Fruit fly (Drosophila melanogaster) whole organism, embryonic: ENCODE results near the gene FASN2.

ENCODE experiments used
- Aef1 ChIP-seq: fragments of 200-800 bp; sonication (Bioruptor generic); IDR thresholded peaks from 3 replicates; pipeline ENCODE4 v1.3.6; 2022; ENCODE audit warnings: missing biosample characterization, missing genetic modification characterization
- C15 ChIP-seq: fragments of 200-800 bp; sonication (Bioruptor generic); IDR thresholded peaks from 3 replicates; pipeline ENCODE4 v1.3.6; 2022; ENCODE audit warnings: missing biosample characterization, missing genetic modification characterization
- CG10462 ChIP-seq: fragments of 200-800 bp; sonication (Bioruptor generic); optimal IDR thresholded peaks from 2 replicates; lab custom pipeline; 2016; ENCODE audit warnings: missing biosample characterization, missing genetic modification characterization
- CG11560 ChIP-seq: fragments of 200-800 bp; sonication (Bioruptor generic); IDR thresholded peaks from 3 replicates; pipeline ENCODE4 v1.3.6; 2022; ENCODE audit warnings: missing biosample characterization, missing genetic modification characterization
- CG12155 ChIP-seq: fragments of 200-800 bp; sonication (Bioruptor generic); optimal IDR thresholded peaks from 3 replicates; lab custom pipeline; 2016; ENCODE audit warnings: missing biosample characterization, missing genetic modification characterization
- CG12659 ChIP-seq: fragments of 200-800 bp; sonication (Bioruptor generic); optimal IDR thresholded peaks from 3 replicates; lab custom pipeline; 2017; ENCODE audit warnings: mild to moderate bottlenecking, missing biosample characterization, missing genetic modification reagents, missing genetic modification characterization
- CG13296 ChIP-seq: fragments of 200-800 bp; sonication (Bioruptor generic); optimal IDR thresholded peaks from 3 replicates; lab custom pipeline; 2018; ENCODE audit warnings: missing biosample characterization, mild to moderate bottlenecking, missing genetic modification characterization
- CG13624 ChIP-seq: fragments of 200-800 bp; sonication (Bioruptor generic); optimal IDR thresholded peaks from 2 replicates; lab custom pipeline; 2016; ENCODE audit warnings: missing biosample characterization, missing genetic modification characterization
- CG13894 ChIP-seq: fragments of 200-800 bp; sonication (Bioruptor generic); optimal IDR thresholded peaks from 3 replicates; lab custom pipeline; 2018; ENCODE audit warnings: missing biosample characterization, mild to moderate bottlenecking, missing genetic modification characterization, moderate library complexity
- CG14710 ChIP-seq: fragments of 200-800 bp; sonication (Bioruptor generic); optimal IDR thresholded peaks from 3 replicates; lab custom pipeline; 2019; ENCODE audit warnings: missing biosample characterization, mild to moderate bottlenecking, missing genetic modification characterization, moderate library complexity
- CG1647 ChIP-seq: fragments of 200-800 bp; sonication (Bioruptor generic); optimal IDR thresholded peaks from 3 replicates; lab custom pipeline; 2016; ENCODE audit warnings: missing biosample characterization, missing genetic modification characterization
- CG16813 ChIP-seq: fragments of 200-800 bp; sonication (Bioruptor generic); IDR thresholded peaks from 3 replicates; pipeline ENCODE4 v1.3.6; 2022; ENCODE audit warnings: missing biosample characterization, missing genetic modification characterization; ENCODE audit not compliant: partially characterized antibody
- CG18599 ChIP-seq: fragments of 200-800 bp; sonication (Bioruptor generic); optimal IDR thresholded peaks from 3 replicates; lab custom pipeline; 2017; ENCODE audit warnings: missing biosample characterization, missing genetic modification characterization, mild to moderate bottlenecking, moderate library complexity, missing genetic modification reagents
- CG2116 ChIP-seq: fragments of 200-800 bp; sonication (Bioruptor generic); optimal IDR thresholded peaks from 3 replicates; lab custom pipeline; 2018; ENCODE audit warnings: missing biosample characterization, mild to moderate bottlenecking, missing genetic modification characterization
- CG2120 ChIP-seq: fragments of 200-800 bp; sonication (Bioruptor generic); optimal IDR thresholded peaks from 3 replicates; lab custom pipeline; 2016; ENCODE audit warnings: missing biosample characterization, missing genetic modification characterization
- CG3163 ChIP-seq: fragments of 200-800 bp; sonication (Bioruptor generic); optimal IDR thresholded peaks from 3 replicates; lab custom pipeline; 2016; ENCODE audit warnings: missing biosample characterization, missing genetic modification characterization
- CG34224 ChIP-seq: fragments of 200-800 bp; sonication (Bioruptor generic); IDR thresholded peaks from 3 replicates; pipeline ENCODE4 v1.3.6; 2022; ENCODE audit warnings: missing biosample characterization, missing genetic modification characterization; ENCODE audit not compliant: partially characterized antibody
- CG6683 ChIP-seq: fragments of 200-800 bp; sonication (Bioruptor generic); optimal IDR thresholded peaks from 2 replicates; lab custom pipeline; 2017; ENCODE audit warnings: missing biosample characterization, mild to moderate bottlenecking, missing genetic modification characterization, missing genetic modification reagents
- CG6791 ChIP-seq: fragments of 200-800 bp; sonication (Bioruptor generic); IDR thresholded peaks from 3 replicates; pipeline ENCODE4 v1.3.6; 2022; ENCODE audit warnings: missing biosample characterization, missing genetic modification characterization; ENCODE audit not compliant: partially characterized antibody
- CG7372 ChIP-seq: fragments of 200-800 bp; sonication (Bioruptor generic); IDR thresholded peaks from 2 replicates; pipeline ENCODE4 v1.3.6; 2022; ENCODE audit warnings: missing biosample characterization, missing genetic modification characterization
- CG9215 ChIP-seq: fragments of 200-800 bp; sonication (Bioruptor generic); IDR thresholded peaks from 2 replicates; pipeline ENCODE4 v1.3.6; 2022; ENCODE audit warnings: missing biosample characterization, missing genetic modification characterization
- CG9609 ChIP-seq: fragments of 200-800 bp; sonication (Bioruptor generic); optimal IDR thresholded peaks from 3 replicates; lab custom pipeline; 2016; ENCODE audit warnings: missing biosample characterization, missing genetic modification characterization
- CG9932 ChIP-seq: fragments of 200-800 bp; sonication (Bioruptor generic); IDR thresholded peaks from 2 replicates; pipeline ENCODE4 v1.3.6; 2022; ENCODE audit warnings: missing biosample characterization, missing genetic modification characterization
- CoRest ChIP-seq: fragments of 200-800 bp; sonication (Bioruptor generic); optimal IDR thresholded peaks from 3 replicates; lab custom pipeline; 2018; ENCODE audit warnings: missing biosample characterization, mild to moderate bottlenecking, missing genetic modification characterization, moderate library complexity
- Dbx ChIP-seq: fragments of 200-800 bp; sonication (Bioruptor generic); IDR thresholded peaks from 3 replicates; pipeline ENCODE4 v1.3.6; 2022; ENCODE audit warnings: missing biosample characterization, missing genetic modification characterization
- Ets97D ChIP-seq: fragments of 200-800 bp; sonication (Bioruptor generic); optimal IDR thresholded peaks from 3 replicates; lab custom pipeline; 2016; ENCODE audit warnings: missing biosample characterization, missing genetic modification characterization
- Max ChIP-seq: fragments of 200-800 bp; sonication (Bioruptor generic); optimal IDR thresholded peaks from 2 replicates; lab custom pipeline; 2016; ENCODE audit warnings: missing biosample characterization, mild to moderate bottlenecking, missing genetic modification characterization
- Med ChIP-seq: fragments of 200-800 bp; sonication (Bioruptor generic); peaks from one replicate; lab custom pipeline; 2016; ENCODE audit warnings: missing biosample characterization, missing genetic modification characterization, mild to moderate bottlenecking, inconsistent platforms, moderate library complexity
- Myb ChIP-seq: fragments of 200-800 bp; sonication (Bioruptor generic); optimal IDR thresholded peaks from 2 replicates; lab custom pipeline; 2016; ENCODE audit warnings: missing biosample characterization, missing genetic modification characterization
- NC2α ChIP-seq: fragments of 200-800 bp; sonication (Bioruptor generic); optimal IDR thresholded peaks from 2 replicates; lab custom pipeline; 2016; ENCODE audit warnings: missing biosample characterization, missing genetic modification characterization
- NC2β ChIP-seq: fragments of 200-800 bp; sonication (Bioruptor generic); optimal IDR thresholded peaks from 2 replicates; lab custom pipeline; 2016; ENCODE audit warnings: missing biosample characterization, missing genetic modification characterization
- Side ChIP-seq: fragments of 200-800 bp; sonication (Bioruptor generic); optimal IDR thresholded peaks from 2 replicates; lab custom pipeline; 2016; ENCODE audit warnings: missing biosample characterization, missing genetic modification characterization
- Sin3A ChIP-seq: fragments of >200 bp; optimal IDR thresholded peaks from 2 replicates; lab custom pipeline; 2018
- Sry-β ChIP-seq: fragments of 200-800 bp; sonication (Bioruptor generic); optimal IDR thresholded peaks from 2 replicates; lab custom pipeline; 2018; ENCODE audit warnings: missing biosample characterization, mild to moderate bottlenecking, missing genetic modification characterization, moderate library complexity
- Xbp1 ChIP-seq: fragments of 200-800 bp; sonication (Bioruptor generic); optimal IDR thresholded peaks from 3 replicates; lab custom pipeline; 2016; ENCODE audit warnings: missing biosample characterization, mild to moderate bottlenecking, missing genetic modification characterization
- bbx ChIP-seq: fragments of 200-800 bp; sonication (Bioruptor generic); IDR thresholded peaks from 2 replicates; pipeline ENCODE4 v1.3.6; 2022; ENCODE audit warnings: missing biosample characterization, missing genetic modification characterization; ENCODE audit not compliant: partially characterized antibody
- dm ChIP-seq: fragments of 200-800 bp; sonication (Bioruptor generic); optimal IDR thresholded peaks from 3 replicates; lab custom pipeline; 2016; ENCODE audit warnings: missing biosample characterization, missing genetic modification characterization
- fd96Cb ChIP-seq: fragments of 200-800 bp; sonication (Bioruptor generic); optimal IDR thresholded peaks from 2 replicates; lab custom pipeline; 2018; ENCODE audit warnings: missing biosample characterization, mild to moderate bottlenecking, missing genetic modification characterization, moderate library complexity
- fu2 ChIP-seq: fragments of 200-800 bp; sonication (Bioruptor generic); optimal IDR thresholded peaks from 2 replicates; lab custom pipeline; 2016; ENCODE audit warnings: missing biosample characterization, missing genetic modification characterization
- gro ChIP-seq: fragments of 200-800 bp; sonication (Bioruptor generic); optimal IDR thresholded peaks from 2 replicates; lab custom pipeline; 2016; ENCODE audit warnings: missing biosample characterization, missing genetic modification characterization
- hbn ChIP-seq: fragments of 200-800 bp; sonication (Bioruptor generic); IDR thresholded peaks from 2 replicates; pipeline ENCODE4 v1.3.6; 2022; ENCODE audit warnings: missing biosample characterization, missing genetic modification characterization; ENCODE audit not compliant: partially characterized antibody
- mam ChIP-seq: fragments of 200-800 bp; sonication (Bioruptor generic); optimal IDR thresholded peaks from 3 replicates; lab custom pipeline; 2016; ENCODE audit warnings: missing biosample characterization, missing genetic modification characterization
- nerfin-2 ChIP-seq: fragments of 200-800 bp; sonication (Bioruptor generic); IDR thresholded peaks from 2 replicates; pipeline ENCODE4 v1.3.6; 2022; ENCODE audit warnings: missing biosample characterization, missing genetic modification characterization; ENCODE audit not compliant: partially characterized antibody
- nmo ChIP-seq: fragments of 200-800 bp; sonication (Bioruptor generic); optimal IDR thresholded peaks from 2 replicates; lab custom pipeline; 2018; ENCODE audit warnings: missing biosample characterization, mild to moderate bottlenecking, missing genetic modification characterization, moderate library complexity
- pros ChIP-seq: fragments of 200-800 bp; sonication (Bioruptor generic); optimal IDR thresholded peaks from 3 replicates; lab custom pipeline; 2019; ENCODE audit warnings: missing biosample characterization, mild to moderate bottlenecking, missing genetic modification characterization, moderate library complexity
- ro ChIP-seq: fragments of 200-800 bp; sonication (Bioruptor generic); IDR thresholded peaks from 2 replicates; pipeline ENCODE4 v1.3.6; 2022; ENCODE audit warnings: missing biosample characterization, missing genetic modification characterization
- sqz ChIP-seq: fragments of 200-800 bp; sonication (Bioruptor generic); optimal IDR thresholded peaks from 3 replicates; lab custom pipeline; 2018; ENCODE audit warnings: missing biosample characterization, mild to moderate bottlenecking, missing genetic modification characterization
- tin ChIP-seq: fragments of 200-800 bp; sonication (Bioruptor generic); optimal IDR thresholded peaks from 3 replicates; lab custom pipeline; 2016; ENCODE audit warnings: missing biosample characterization, missing genetic modification characterization
- trem ChIP-seq: fragments of 200-800 bp; optimal IDR thresholded peaks from 3 replicates; lab custom pipeline; 2019; ENCODE audit warnings: missing biosample characterization, mild to moderate bottlenecking, missing genetic modification characterization, moderate library complexity
- unc-4 ChIP-seq: fragments of 200-800 bp; sonication (Bioruptor generic); IDR thresholded peaks from 2 replicates; pipeline ENCODE4 v1.3.6; 2022; ENCODE audit warnings: missing biosample characterization, missing genetic modification characterization; ENCODE audit not compliant: partially characterized antibody
- vnd ChIP-seq: fragments of 200-800 bp; sonication (Bioruptor generic); IDR thresholded peaks from 3 replicates; pipeline ENCODE4 v1.3.6; 2022; ENCODE audit warnings: missing biosample characterization, missing genetic modification characterization; ENCODE audit not compliant: partially characterized antibody

The FASN2 gene

DNA sequence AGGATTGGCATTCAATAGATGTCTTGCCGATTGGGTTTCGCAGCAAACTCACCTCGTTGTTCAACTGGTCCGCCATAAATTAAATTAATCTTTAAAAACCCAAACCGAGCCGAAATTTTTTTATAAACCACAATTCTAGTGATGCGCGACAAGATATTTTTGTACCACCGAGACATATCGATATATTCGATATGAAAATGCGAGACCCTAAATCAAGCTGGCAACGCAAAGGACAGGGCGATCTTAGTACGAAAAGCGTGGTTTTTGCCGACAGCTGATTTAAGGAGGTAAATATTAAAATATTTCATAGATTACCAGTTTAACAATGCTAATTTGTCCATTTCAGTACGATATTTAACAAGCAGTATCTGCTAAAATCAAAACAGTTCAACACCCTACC lies 14.7 kb upstream of the FASN2 start, which contains the start of the genes Sf3b2 and CG17219 (continued):
- TF ChIP-seq CG3163 (GFP tag; lab: Kevin White, UChicago) (no peak), CG14710 (peak; percentile 45), trem (tag; lab: Kevin White, UChicago) (peak; percentile 96), NC2β (GFP tag; lab: Kevin White, UChicago) (peak; percentile 51), NC2α (GFP tag; lab: Kevin White, UChicago) (no peak), CG12155 (GFP tag; lab: Kevin White, UChicago) (peak; percentile 18), nerfin-2 (0 out of 2 replicates have a peak, but pooled peaks have one; percentile 39), CG6683 (no peak), Max (GFP tag; lab: Kevin White, UChicago) (peak; percentile 62), CG12659 (GFP tag; lab: Kevin White, UChicago) (peak; percentile 62), unc-4 (GFP tag; lab: Robert Waterston, UW) (peak; percentile 64), Ets97D (GFP tag; lab: Kevin White, UChicago) (peak; percentile 9), mam (GFP tag; lab: Kevin White, UChicago) (peak; percentile 39), CG2116 (peak; percentile 56), nmo (GFP tag; lab: Kevin White, UChicago) (peak; percentile 40), Xbp1 (no peak), Sry-β (GFP tag; lab: Kevin White, UChicago) (peak; percentile 45), ro (no peak), CG13894 (no peak), CG9609 (no peak), Aef1 (GFP tag; lab: Robert Waterston, UW) (no peak), tin (peak; percentile 3), CG7372 (GFP tag; lab: Robert Waterston, UW) (no peak), CG9932 (peak; percentile 49; the same call in 1 of the 2 replicates), CG18599 (GFP tag; lab: Kevin White, UChicago) (no peak), Myb (GFP tag; lab: Kevin White, UChicago) (peak; percentile 78), vnd (GFP tag; lab: Robert Waterston, UW) (peak; percentile 52; the same call in 2 of the 3 replicates), bbx (GFP tag; lab: Robert Waterston, UW) (peak; percentile 73), CG6791 (GFP tag; lab: Robert Waterston, UW) (peak; percentile 61), CG9215 (GFP tag; lab: Robert Waterston, UW) (no peak), dm (peak; percentile 91), CG13624 (GFP tag; lab: Kevin White, UChicago) (peak; percentile 23), CG11560 (tag; lab: Robert Waterston, UW) (peak; percentile 96), hbn (peak; percentile 58), CoRest (tag; lab: Kevin White, UChicago) (no peak), sqz (GFP tag; lab: Kevin White, UChicago) (no peak), Side (GFP tag; lab: Kevin White, UChicago) (peak; percentile 18), CG34224 (GFP tag; lab: Robert Waterston, UW) (peak; percentile 76), fd96Cb (no peak), gro (GFP tag; lab: Kevin White, UChicago) (peak; percentile 24), CG2120 (GFP tag; lab: Kevin White, UChicago) (peak; percentile 49), CG10462 (no peak), fu2 (no peak), pros (GFP tag; lab: Kevin White, UChicago) (no peak), CG1647 (GFP tag; lab: Kevin White, UChicago) (no peak), Dbx (GFP tag; lab: Robert Waterston, UW) (no peak), CG16813 (GFP tag; lab: Robert Waterston, UW) (peak; percentile 74), C15 (no peak), Med (peak; percentile 90), CG13296 (GFP tag; lab: Kevin White, UChicago) (no peak), Sin3A (peak; percentile 11)
